Fruit fly (Drosophila melanogaster): ENCODE data around the gene CG17784.

DNA sequence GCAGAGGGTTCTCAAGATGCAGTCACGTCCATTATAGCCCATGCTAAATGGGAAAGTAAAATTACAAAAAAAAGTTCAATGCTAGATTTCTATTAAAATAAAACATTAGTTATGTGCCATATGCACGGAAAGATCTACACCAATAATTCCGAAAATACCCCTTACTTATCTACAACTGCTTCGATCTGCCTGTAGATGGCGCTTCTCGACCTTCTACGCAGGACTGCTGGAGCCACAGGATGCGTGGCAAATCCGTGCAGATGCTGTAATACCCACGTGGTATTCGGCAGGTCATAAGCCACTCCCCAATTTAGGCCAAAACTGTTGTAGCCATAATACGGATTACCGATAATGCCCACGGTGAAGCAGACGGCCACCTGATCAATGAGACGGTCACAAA, 21.7 kb upstream of the CG17784 start:
- TF ChIP-seq psq (optimal IDR thresholded peaks at IDR 0.05) (no peak), pan (optimal IDR thresholded peaks at IDR 0.05) (no peak), Dll (optimal IDR thresholded peaks at IDR 0.05) (no peak), usp (GFP tag; optimal IDR thresholded peaks at IDR 0.05) (no peak), CG8478 (optimal IDR thresholded peaks at IDR 0.05) (no peak), EcR (GFP tag; optimal IDR thresholded peaks at IDR 0.05) (no peak)
